Worm (Caenorhabditis elegans): ENCODE measurements around the gene pigb-1.
A peak's percentile ranks its signal among the peaks of the same experiment; 100 is the strongest.

- TF ChIP-seq unc-55 (GFP tag; optimal IDR thresholded peaks at IDR 0.05) (peak; percentile 96), fos-1 (tag; optimal IDR thresholded peaks at IDR 0.05) (no peak), snpc-4 (tag; optimal IDR thresholded peaks at IDR 0.05) (no peak), lin-39 (tag; optimal IDR thresholded peaks at IDR 0.05) (no peak), skn-1 (tag; optimal IDR thresholded peaks at IDR 0.05) (no peak), ztf-4 (tag; optimal IDR thresholded peaks at IDR 0.05) (no peak), unc-62 (GFP tag; optimal IDR thresholded peaks at IDR 0.05) (no peak), blmp-1 (tag; optimal IDR thresholded peaks at IDR 0.05; ENCODE audit: insufficient read depth) (no peak), unc-39 (tag; optimal IDR thresholded peaks at IDR 0.05) (no peak), aly-2 (tag; optimal IDR thresholded peaks at IDR 0.05) (no peak), lsy-2 (tag; optimal IDR thresholded peaks at IDR 0.05) (peak; percentile 89 to 95), nhr-23 (tag; optimal IDR thresholded peaks at IDR 0.05) (no peak), ZK546.5 (tag; optimal IDR thresholded peaks at IDR 0.05) (peak; percentile 39)
These were observed 6.2 kb upstream of the pigb-1 start, which contains the start of gene citk-2 for ce11 chrII:4999122-4999521.

Measured in whole organism, L2 larva.